Worm (Caenorhabditis elegans): ENCODE results near the gene C18H7.12.

DNA sequence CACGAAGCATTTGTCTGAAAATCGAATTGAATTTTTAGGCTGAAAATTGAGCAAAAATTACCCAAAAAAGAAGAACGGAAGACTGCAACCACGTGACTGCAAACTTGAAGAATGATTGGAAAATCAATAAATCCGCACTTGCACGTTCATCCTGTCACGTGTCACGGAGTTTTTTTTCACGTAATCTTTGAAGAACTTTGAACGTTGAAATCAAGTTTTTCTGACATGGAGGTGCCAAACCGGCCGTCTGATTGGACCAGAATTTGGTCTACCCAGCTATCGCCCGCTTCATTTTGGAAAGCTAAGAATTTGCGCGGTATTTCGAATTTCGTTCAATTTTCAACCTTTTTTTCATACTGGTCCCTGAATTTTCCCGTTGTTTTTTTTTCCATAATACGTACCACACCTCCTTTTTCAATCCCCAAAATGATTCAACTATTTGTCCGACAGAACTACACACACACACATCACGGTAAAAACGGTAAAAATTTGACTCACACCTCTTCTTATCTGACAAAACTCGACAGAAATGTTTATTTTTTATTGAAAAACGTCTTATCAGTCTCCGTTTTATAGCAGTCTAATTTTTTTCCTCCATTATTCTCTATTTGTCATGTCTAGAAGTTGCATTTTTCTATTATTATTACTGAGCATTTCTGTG lies 8.8 kb upstream of the C18H7.12 start, which contains the start of the genes C18H7.7 and C18H7.11:
- no peak for TF ChIP-seq ama-1 (optimal IDR thresholded peaks at IDR 0.05)
- no peak for TF ChIP-seq nhr-11 (tag; optimal IDR thresholded peaks at IDR 0.05)
- no peak for TF ChIP-seq ztf-4 (tag; optimal IDR thresholded peaks at IDR 0.05)
- no peak for TF ChIP-seq snpc-4 (tag; optimal IDR thresholded peaks at IDR 0.05)
